Fruit fly (Drosophila melanogaster) whole organism, prepupa: ENCODE results near the gene Scp2.
A peak's percentile ranks its signal among the peaks of the same experiment; 100 is the strongest.

Experiments used
- CG10631 ChIP-seq: fragments of 200-800 bp; sonication (Bioruptor generic); optimal IDR thresholded peaks from 2 replicates; lab custom pipeline; 2016; ENCODE audit warnings: missing biosample characterization, missing genetic modification characterization
- CG11294 ChIP-seq: fragments of 200-800 bp; sonication (Bioruptor generic); IDR thresholded peaks from 2 replicates; pipeline ENCODE4 v1.3.6; 2022; ENCODE audit warnings: missing biosample characterization, missing genetic modification characterization
- CG11762 ChIP-seq: fragments of 200-800 bp; sonication (Bioruptor generic); optimal IDR thresholded peaks from 3 replicates; lab custom pipeline; 2016; ENCODE audit warnings: missing biosample characterization, missing genetic modification characterization; ENCODE audit not compliant: insufficient read depth
- CG11902 ChIP-seq: fragments of 200-800 bp; sonication (Bioruptor generic); optimal IDR thresholded peaks from 3 replicates; lab custom pipeline; 2016; ENCODE audit warnings: missing biosample characterization, missing genetic modification characterization
- CG1621 ChIP-seq: fragments of 200-800 bp; sonication (Bioruptor generic); optimal IDR thresholded peaks from 3 replicates; lab custom pipeline; 2018; ENCODE audit warnings: missing biosample characterization, mild to moderate bottlenecking, missing genetic modification characterization
- CG16779 ChIP-seq: fragments of 200-800 bp; sonication (Bioruptor generic); optimal IDR thresholded peaks from 3 replicates; lab custom pipeline; 2017; ENCODE audit warnings: missing biosample characterization, mild to moderate bottlenecking, missing genetic modification characterization
- CG34406 ChIP-seq: fragments of 200-800 bp; sonication (Bioruptor generic); optimal IDR thresholded peaks from 3 replicates; lab custom pipeline; 2016; ENCODE audit warnings: missing biosample characterization, missing genetic modification characterization
- CG3919 ChIP-seq: fragments of 200-800 bp; sonication (Bioruptor generic); optimal IDR thresholded peaks from 3 replicates; lab custom pipeline; 2016; ENCODE audit warnings: missing biosample characterization, missing genetic modification characterization
- CG4318 ChIP-seq: fragments of 200-800 bp; sonication (Bioruptor generic); optimal IDR thresholded peaks from 3 replicates; lab custom pipeline; 2017; ENCODE audit warnings: missing biosample characterization, mild to moderate bottlenecking, missing genetic modification characterization
- CG6163 ChIP-seq: fragments of 200-800 bp; sonication (Bioruptor generic); IDR thresholded peaks from 3 replicates; pipeline ENCODE4 v1.3.6; 2022; ENCODE audit warnings: missing biosample characterization, missing genetic modification characterization
- CG6276 ChIP-seq: fragments of 200-800 bp; sonication (Bioruptor generic); optimal IDR thresholded peaks from 2 replicates; lab custom pipeline; 2017; ENCODE audit warnings: missing biosample characterization, mild to moderate bottlenecking, missing genetic modification characterization
- CG6792 ChIP-seq: fragments of 200-800 bp; sonication (Bioruptor generic); optimal IDR thresholded peaks from 3 replicates; lab custom pipeline; 2016; ENCODE audit warnings: missing biosample characterization, missing genetic modification characterization
- CG6808 ChIP-seq: fragments of 200-800 bp; sonication (Bioruptor generic); optimal IDR thresholded peaks from 3 replicates; lab custom pipeline; 2017; ENCODE audit warnings: missing biosample characterization, missing genetic modification characterization, mild to moderate bottlenecking, moderate library complexity, missing genetic modification reagents
- CG6854 ChIP-seq: fragments of 200-800 bp; sonication (Bioruptor generic); optimal IDR thresholded peaks from 2 replicates; lab custom pipeline; 2017; ENCODE audit warnings: missing biosample characterization, mild to moderate bottlenecking, missing genetic modification characterization
- CG7368 ChIP-seq: fragments of 200-800 bp; sonication (Bioruptor generic); optimal IDR thresholded peaks from 3 replicates; lab custom pipeline; 2016; ENCODE audit warnings: missing biosample characterization, missing genetic modification characterization
- CG8319 ChIP-seq: fragments of 200-800 bp; sonication (Bioruptor generic); optimal IDR thresholded peaks from 3 replicates; lab custom pipeline; 2016; ENCODE audit warnings: missing biosample characterization, missing genetic modification characterization
- CG8632 ChIP-seq: fragments of 200-800 bp; sonication (Bioruptor generic); optimal IDR thresholded peaks from 3 replicates; lab custom pipeline; 2016; ENCODE audit warnings: missing biosample characterization, missing genetic modification characterization
- Eip75B ChIP-seq: fragments of 200-800 bp; sonication (Bioruptor generic); optimal IDR thresholded peaks from 3 replicates; lab custom pipeline; 2016; ENCODE audit warnings: missing biosample characterization, missing genetic modification characterization
- Eip78C ChIP-seq: fragments of 200-800 bp; sonication (Bioruptor generic); peaks from one replicate; lab custom pipeline; 2016; ENCODE audit warnings: missing biosample characterization, missing genetic modification characterization
- Ets21C ChIP-seq: fragments of 200-800 bp; sonication (Bioruptor generic); optimal IDR thresholded peaks from 3 replicates; lab custom pipeline; 2016; ENCODE audit warnings: missing biosample characterization, missing genetic modification characterization
- Ets96B ChIP-seq: fragments of 200-800 bp; optimal IDR thresholded peaks from 2 replicates; lab custom pipeline; 2019; ENCODE audit warnings: missing biosample characterization, mild to moderate bottlenecking, missing genetic modification characterization, moderate library complexity
- Hr38 ChIP-seq: sonication (Bioruptor generic); optimal IDR thresholded peaks from 2 replicates; lab custom pipeline; 2016; ENCODE audit warnings: missing biosample characterization, missing genetic modification characterization
- Hr4 ChIP-seq: fragments of 200-800 bp; sonication (Bioruptor generic); optimal IDR thresholded peaks from 3 replicates; lab custom pipeline; 2016; ENCODE audit warnings: missing biosample characterization, missing genetic modification characterization
- Met ChIP-seq: fragments of 200-800 bp; sonication (Bioruptor generic); optimal IDR thresholded peaks from 3 replicates; lab custom pipeline; 2016; ENCODE audit warnings: missing biosample characterization, missing genetic modification characterization
- OdsH ChIP-seq: fragments of 200-800 bp; sonication (Bioruptor generic); optimal IDR thresholded peaks from 3 replicates; lab custom pipeline; 2016; ENCODE audit warnings: missing biosample characterization, missing genetic modification characterization
- Smox ChIP-seq: fragments of 200-800 bp; sonication (Bioruptor generic); optimal IDR thresholded peaks from 3 replicates; lab custom pipeline; 2016; ENCODE audit warnings: missing biosample characterization, missing genetic modification characterization
- Sox15 ChIP-seq: fragments of 200-800 bp; sonication (Bioruptor generic); optimal IDR thresholded peaks from 3 replicates; lab custom pipeline; 2016; ENCODE audit warnings: missing biosample characterization, missing genetic modification characterization
- achi ChIP-seq: fragments of 200-800 bp; sonication (Bioruptor generic); optimal IDR thresholded peaks from 3 replicates; lab custom pipeline; 2016; ENCODE audit warnings: missing biosample characterization, missing genetic modification characterization
- acj6 ChIP-seq: fragments of 200-800 bp; sonication (Bioruptor generic); optimal IDR thresholded peaks from 3 replicates; lab custom pipeline; 2016; ENCODE audit warnings: missing biosample characterization, missing genetic modification characterization
- cyc ChIP-seq: fragments of 200-800 bp; sonication (Bioruptor generic); optimal IDR thresholded peaks from 3 replicates; lab custom pipeline; 2016; ENCODE audit warnings: missing biosample characterization, missing genetic modification characterization
- dsx ChIP-seq: fragments of 200-800 bp; optimal IDR thresholded peaks from 3 replicates; lab custom pipeline; 2019; ENCODE audit warnings: missing biosample characterization, mild to moderate bottlenecking, missing genetic modification characterization, moderate library complexity; ENCODE audit not compliant: poor library complexity, severe bottlenecking
- eg ChIP-seq: fragments of 200-800 bp; sonication (Bioruptor generic); IDR thresholded peaks from 3 replicates; pipeline ENCODE4 v1.3.6; 2022; ENCODE audit warnings: missing biosample characterization, missing genetic modification characterization
- esn ChIP-seq: fragments of 200-800 bp; sonication (Bioruptor generic); optimal IDR thresholded peaks from 2 replicates; lab custom pipeline; 2016; ENCODE audit warnings: missing biosample characterization, mild to moderate bottlenecking, missing genetic modification characterization, moderate library complexity
- fd59A ChIP-seq: fragments of 200-800 bp; sonication (Bioruptor generic); optimal IDR thresholded peaks from 2 replicates; lab custom pipeline; 2017; ENCODE audit warnings: missing biosample characterization, mild to moderate bottlenecking, missing genetic modification characterization, missing genetic modification reagents
- fd85E ChIP-seq: fragments of 200-800 bp; sonication (Bioruptor generic); optimal IDR thresholded peaks from 3 replicates; lab custom pipeline; 2016; ENCODE audit warnings: missing biosample characterization, missing genetic modification characterization
- net ChIP-seq: fragments of 200-800 bp; sonication (Bioruptor generic); optimal IDR thresholded peaks from 3 replicates; lab custom pipeline; 2016; ENCODE audit warnings: missing biosample characterization, missing genetic modification characterization
- pdm3 ChIP-seq: fragments of 200-800 bp; sonication (Bioruptor generic); optimal IDR thresholded peaks from 3 replicates; lab custom pipeline; 2016; ENCODE audit warnings: missing biosample characterization, missing genetic modification characterization
- salr ChIP-seq, 2 experiments: fragments of 200-800 bp; sonication (Bioruptor generic); optimal IDR thresholded peaks; 3 replicates each; lab custom pipeline; 2016 to 2018; ENCODE audit warnings: missing biosample characterization in 2 of 2, missing genetic modification characterization in 2 of 2, mild to moderate bottlenecking in 1 of 2
- spab ChIP-seq: fragments of 200-800 bp; sonication (Bioruptor generic); optimal IDR thresholded peaks from 2 replicates; lab custom pipeline; 2017; ENCODE audit warnings: missing biosample characterization, mild to moderate bottlenecking, missing genetic modification characterization, missing genetic modification reagents
- ss ChIP-seq, 2 experiments: fragments of 200-800 bp; sonication (Bioruptor generic); optimal IDR thresholded peaks; 2 replicates in 1 of 2; 3 replicates in 1 of 2; lab custom pipeline; 2017 to 2018; ENCODE audit warnings: mild to moderate bottlenecking in 2 of 2, missing biosample characterization in 2 of 2, missing genetic modification characterization in 2 of 2, moderate library complexity in 1 of 2
- svp ChIP-seq: fragments of 200-800 bp; sonication (Bioruptor generic); peaks from one replicate; lab custom pipeline; 2016; ENCODE audit warnings: missing biosample characterization, missing genetic modification characterization
- topi ChIP-seq: fragments of 200-800 bp; sonication (Bioruptor generic); optimal IDR thresholded peaks from 3 replicates; lab custom pipeline; 2016; ENCODE audit warnings: missing biosample characterization, missing genetic modification characterization

Gene Scp2

DNA sequence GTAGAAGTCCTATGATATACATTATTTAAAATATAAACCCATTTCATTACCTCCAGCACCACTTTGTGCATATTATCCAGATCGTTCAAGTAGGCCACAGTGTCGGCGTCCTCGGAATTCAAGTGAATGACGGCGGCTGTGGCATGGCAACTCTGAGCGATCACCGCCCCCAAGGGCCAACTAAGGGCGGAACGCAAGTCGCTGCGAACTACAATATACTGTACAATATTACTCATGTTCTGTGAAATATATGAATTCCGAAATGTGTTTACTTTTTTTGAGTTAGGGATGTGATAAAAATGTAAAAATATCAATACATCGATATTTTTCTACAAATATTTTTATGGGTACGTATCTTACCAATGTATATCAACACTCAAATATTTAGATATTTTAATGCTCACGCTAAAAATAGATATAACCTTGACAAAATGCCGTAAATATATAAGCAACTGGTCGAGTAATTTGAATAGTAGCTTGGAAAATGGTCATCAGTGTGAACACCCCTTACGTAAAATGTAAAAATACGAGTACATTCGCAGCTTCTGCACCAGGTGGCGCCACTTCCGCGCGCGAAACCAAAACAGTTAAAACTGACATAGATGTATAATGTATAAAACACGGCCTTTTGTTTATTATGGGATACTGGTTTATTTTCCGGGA, 9.8 kb downstream of the Scp2 start, which contains the start of gene CG14903 (continued):
- TF ChIP-seq acj6 (GFP tag; lab: Kevin White, UChicago) (no peak), svp (GFP tag; lab: Kevin White, UChicago) (peak; percentile 71), CG10631 (GFP tag; lab: Kevin White, UChicago) (peak; percentile 2), dsx (GFP tag; lab: Kevin White, UChicago) (no peak), Eip78C (GFP tag; lab: Kevin White, UChicago) (peak; percentile 54), Eip75B (no peak), cyc (GFP tag; lab: Kevin White, UChicago) (peak; percentile 42), Ets21C (GFP tag; lab: Kevin White, UChicago) (peak; percentile 12), fd85E (GFP tag; lab: Kevin White, UChicago) (no peak), Ets96B (tag; lab: Kevin White, UChicago) (no peak), net (GFP tag; lab: Kevin White, UChicago) (no peak), CG8319 (no peak), CG7368 (no peak), CG11902 (GFP tag; lab: Kevin White, UChicago) (peak; percentile 25), CG6792 (GFP tag; lab: Kevin White, UChicago) (no peak), CG1621 (no peak), Hr4 (GFP tag; lab: Kevin White, UChicago) (no peak)

DNA sequence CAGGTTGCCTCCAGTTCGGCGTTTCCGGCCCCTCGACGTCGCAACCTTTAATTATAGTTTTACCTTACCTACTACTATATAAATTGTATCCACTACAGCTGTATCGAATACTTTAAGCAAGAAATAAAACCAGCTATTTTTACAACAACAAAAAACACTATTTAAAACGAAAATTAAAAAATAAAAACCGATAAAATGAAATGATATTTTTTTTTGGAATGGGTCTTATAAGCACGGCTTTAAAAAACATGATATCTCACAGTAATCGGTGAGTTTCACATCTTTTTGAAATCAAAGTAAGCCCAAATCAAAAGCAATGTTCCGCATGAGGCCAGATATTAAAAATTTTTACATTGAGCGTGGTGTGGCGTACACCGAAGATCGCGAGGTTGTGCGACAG, 12.2 kb downstream of the Scp2 start, which contains the start of gene CG14891:
Gene CG14891, plus strand, starts transcription at position 301 of the 400 bp plus-strand sequence.
- TF ChIP-seq spab: no peak
- no peak for TF ChIP-seq CG6808
- no peak for TF ChIP-seq CG34406 (GFP tag; lab: Kevin White, UChicago)
- TF ChIP-seq Hr38 (GFP tag; lab: Kevin White, UChicago): no peak
- TF ChIP-seq Smox: no peak
- TF ChIP-seq Eip75B: no peak
- TF ChIP-seq CG1621: no peak
- no peak for TF ChIP-seq CG11762 (GFP tag; lab: Kevin White, UChicago)
- TF ChIP-seq Met (GFP tag; lab: Kevin White, UChicago): no peak
- no peak for TF ChIP-seq pdm3
- TF ChIP-seq, all 60 proteins: peak for 0

DNA sequence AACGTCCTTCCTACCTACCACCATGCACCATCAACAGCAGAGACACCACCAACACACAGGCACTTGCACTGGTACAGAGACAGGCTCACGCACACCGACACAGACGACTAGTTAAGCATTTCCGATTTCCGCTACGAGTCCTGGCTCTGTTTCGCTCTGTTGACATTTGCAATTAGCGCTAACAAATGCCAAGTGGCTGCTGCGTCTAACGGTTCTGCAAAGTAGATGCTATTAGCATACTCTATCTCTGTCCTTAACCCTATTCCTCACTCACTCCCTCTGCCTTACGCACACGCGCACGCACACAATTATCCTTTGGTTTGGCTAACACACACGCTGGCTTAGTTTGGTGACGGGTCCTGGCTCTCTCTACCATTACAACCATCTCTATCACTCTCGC, 13.0 kb downstream of the Scp2 start:
- TF ChIP-seq CG11294 (GFP tag; lab: Robert Waterston, UW) (no peak), Eip75B (no peak), Ets96B (tag; lab: Kevin White, UChicago) (no peak), CG6854 (GFP tag; lab: Kevin White, UChicago) (no peak), achi (GFP tag; lab: Kevin White, UChicago) (no peak), fd59A (no peak)
- TF ChIP-seq, all 60 proteins: peak for 0

DNA sequence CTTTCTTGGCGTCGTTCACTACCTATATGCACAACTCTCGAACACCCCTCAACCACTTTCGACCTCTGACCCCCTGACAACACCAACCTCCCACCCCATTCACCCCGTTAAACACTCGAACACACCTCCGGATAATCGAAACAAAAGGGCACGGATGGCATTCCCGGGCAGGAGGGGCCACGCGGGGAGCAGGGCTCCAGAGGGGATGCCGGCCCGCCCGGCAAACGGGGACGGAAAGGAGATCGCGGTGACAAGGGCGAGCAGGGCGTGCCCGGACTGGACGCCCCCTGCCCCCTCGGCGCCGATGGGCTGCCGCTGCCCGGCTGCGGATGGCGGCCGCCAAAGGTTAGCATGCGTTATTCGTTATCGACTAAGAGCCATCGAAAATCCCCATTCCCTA, 14.1 kb downstream of the Scp2 start:
- TF ChIP-seq Smox: no peak
- no peak for TF ChIP-seq pdm3
- TF ChIP-seq CG16779 (tag; lab: Kevin White, UChicago): no peak
- no peak for TF ChIP-seq CG1621
- TF ChIP-seq CG10631 (GFP tag; lab: Kevin White, UChicago): no peak
- TF ChIP-seq, all 60 proteins: peak for 0

DNA sequence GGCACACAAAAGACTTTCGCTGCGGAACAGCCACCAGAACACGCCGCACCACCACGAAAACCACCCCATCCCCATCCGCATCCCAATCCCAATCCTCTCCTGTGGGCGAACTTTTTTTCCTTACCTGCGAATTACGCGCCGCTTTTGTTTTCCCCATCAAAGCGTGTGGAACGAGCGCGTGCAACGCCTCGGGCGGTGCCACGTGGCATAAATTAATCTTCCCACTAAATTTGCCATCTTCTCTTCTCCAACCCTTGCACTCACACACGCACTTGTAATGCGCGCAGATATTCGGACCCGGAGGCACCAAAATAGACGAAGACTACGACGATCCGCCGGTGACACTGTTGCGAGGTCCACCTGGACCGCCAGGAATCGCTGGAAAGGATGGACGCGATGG, 18.7 kb downstream of the Scp2 start:
- TF ChIP-seq spab (no peak), esn (GFP tag; lab: Kevin White, UChicago) (no peak), Sox15 (GFP tag; lab: Kevin White, UChicago) (no peak), salr (GFP tag; optimal IDR thresholded peaks at IDR 0.05; lab: Kevin White, UChicago) (no peak), CG10631 (GFP tag; lab: Kevin White, UChicago) (no peak), CG4318 (GFP tag; lab: Kevin White, UChicago) (no peak), ss (GFP tag; optimal IDR thresholded peaks at IDR 0.05; lab: Kevin White, UChicago) (no peak), CG3919 (GFP tag; lab: Kevin White, UChicago) (no peak), CG1621 (no peak), CG6163 (GFP tag; lab: Robert Waterston, UW) (no peak), CG8632 (no peak), CG6276 (GFP tag; lab: Kevin White, UChicago) (no peak), CG11762 (GFP tag; lab: Kevin White, UChicago) (no peak), OdsH (no peak), eg (GFP tag; lab: Robert Waterston, UW) (no peak), Eip78C (GFP tag; lab: Kevin White, UChicago) (no peak), Hr38 (GFP tag; lab: Kevin White, UChicago) (no peak), topi (no peak), CG11902 (GFP tag; lab: Kevin White, UChicago) (no peak)
- TF ChIP-seq, all 60 proteins: peak for 0
